Worm (Caenorhabditis elegans) whole organism, young adult: ENCODE results near the gene nape-2.
A peak's percentile ranks its signal among the peaks of the same experiment; 100 is the strongest.

ENCODE experiments used
- F37B4.10 ChIP-seq: fragments of 200-800 bp; sonication (Bioruptor generic); IDR thresholded peaks from 2 replicates; pipeline ENCODE4 v1.3.6; 2022; ENCODE audit warnings: missing genetic modification characterization, missing compliant biosample characterization
- F52B5.7 ChIP-seq: sonication (generic microtip); optimal IDR thresholded peaks from 2 replicates; lab custom pipeline; 2016; ENCODE audit warnings: mild to moderate bottlenecking, missing genetic modification characterization, missing compliant biosample characterization
- ccch-3 ChIP-seq: fragments of 200-800 bp; sonication (Bioruptor generic); optimal IDR thresholded peaks from 2 replicates; lab custom pipeline; 2018; ENCODE audit warnings: mild to moderate bottlenecking, missing genetic modification characterization, missing compliant biosample characterization
- cebp-1 ChIP-seq, 2 experiments: fragments of 200-800 bp in 1 of 2; sonication (Bioruptor generic) in 1 of 2; sonication (generic microtip) in 1 of 2; IDR thresholded peaks in 1 of 2; optimal IDR thresholded peaks in 1 of 2; 2 replicates each; pipeline versions ENCODE4 v1.3.6 to Lab custom; 2017 to 2022; ENCODE audit warnings: missing compliant biosample characterization in 2 of 2, missing genetic modification characterization in 2 of 2, mild to moderate bottlenecking in 1 of 2, missing genetic modification reagents in 1 of 2, moderate library complexity in 1 of 2
- hlh-12 ChIP-seq: sonication (generic microtip); optimal IDR thresholded peaks from 2 replicates; lab custom pipeline; 2016; ENCODE audit warnings: missing genetic modification characterization, missing compliant biosample characterization
- lsy-27 ChIP-seq: sonication (generic microtip); optimal IDR thresholded peaks from 2 replicates; lab custom pipeline; 2017; ENCODE audit warnings: missing genetic modification characterization, mild to moderate bottlenecking, missing compliant biosample characterization, antibody characterized with exemption, missing genotype, borderline replicate concordance; ENCODE audit not compliant: insufficient read depth
- madf-8 ChIP-seq: fragments of 200-800 bp; sonication (Bioruptor generic); conservative IDR thresholded peaks from 2 replicates; pipeline ENCODE4 v1.3.6; 2022; ENCODE audit warnings: missing genetic modification reagents, missing genetic modification characterization, missing compliant biosample characterization
- rec-8 ChIP-seq, 2 experiments: sonication (generic microtip); optimal IDR thresholded peaks; 2 replicates each; lab custom pipeline; 2016; ENCODE audit warnings: mild to moderate bottlenecking in 2 of 2, missing genetic modification characterization in 2 of 2, missing genetic modification reagents in 2 of 2, missing genotype in 2 of 2, missing biosample characterization in 1 of 2, missing compliant biosample characterization in 1 of 2, moderate library complexity in 1 of 2
- zfh-2 ChIP-seq: fragments of 200-800 bp; sonication (Bioruptor generic); conservative IDR thresholded peaks from 2 replicates; pipeline ENCODE4 v1.3.6; 2022; ENCODE audit warnings: missing genetic modification reagents, missing genetic modification characterization, missing compliant biosample characterization
- ztf-28 ChIP-seq: fragments of 200-800 bp; sonication (Bioruptor generic); IDR thresholded peaks from 2 replicates; pipeline ENCODE4 v1.3.6; 2022; ENCODE audit warnings: missing genetic modification reagents, missing genetic modification characterization, missing compliant biosample characterization

The nape-2 gene

DNA sequence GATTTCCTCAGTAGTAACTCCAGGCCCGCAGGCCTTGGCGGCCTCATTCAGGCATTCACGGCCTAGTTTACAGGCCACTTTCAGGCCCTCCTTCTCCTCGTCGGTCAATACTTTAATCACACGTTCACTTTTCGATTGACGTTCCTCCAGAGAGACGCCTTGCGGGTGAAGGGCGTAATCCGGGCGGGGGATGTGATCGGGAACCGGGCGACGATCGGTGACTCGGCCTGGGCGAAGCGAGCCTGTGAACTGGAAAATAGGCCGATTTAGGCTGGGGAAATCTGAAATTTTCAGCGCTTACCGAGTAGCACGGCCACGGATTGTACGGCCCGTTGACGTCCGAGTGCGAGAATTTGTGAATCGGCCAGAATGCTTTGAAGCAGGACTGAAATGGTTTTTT, 52.5 kb downstream of the nape-2 start:
- TF ChIP-seq zfh-2 (peak; percentile 82), rec-8 (tag; optimal IDR thresholded peaks at IDR 0.05; lab: Kevin White, UChicago) (no peak), lsy-27 (tag; lab: Kevin White, UChicago) (no peak), hlh-12 (tag; lab: Kevin White, UChicago) (no peak), ccch-3 (GFP tag; lab: Kevin White, UChicago) (no peak), F52B5.7 (tag; lab: Kevin White, UChicago) (no peak), F37B4.10 (GFP tag; lab: Robert Waterston, UW) (0 out of 2 replicates have a peak, but pooled peaks have one; percentile 62), madf-8 (GFP tag; lab: Robert Waterston, UW) (no peak), ztf-28 (no peak), cebp-1 (GFP tag; IDR thresholded peaks at IDR 0.05; lab: Robert Waterston, UW) (no peak), cebp-1 (tag; optimal IDR thresholded peaks at IDR 0.05; lab: Kevin White, UChicago) (no peak)
- TF ChIP-seq, all 124 proteins: peak for 2
